Worm (Caenorhabditis elegans) whole organism, L3 larva: ENCODE results near the gene ctbp-1.

ENCODE experiments used
- R02D3.7 ChIP-seq: fragments of 150-350 bp; optimal IDR thresholded peaks from 2 replicates; lab custom pipeline; 2014; ENCODE audit warnings: missing biosample characterization, missing genetic modification characterization
- ZK546.5 ChIP-seq: sonication (generic microtip); optimal IDR thresholded peaks from 2 replicates; lab custom pipeline; 2017; ENCODE audit warnings: missing biosample characterization, missing genetic modification characterization
- ama-1 ChIP-seq: fragments of 150-350 bp; optimal IDR thresholded peaks from 2 replicates; lab custom pipeline; 2018
- ceh-16 ChIP-seq: sonication (generic microtip); optimal IDR thresholded peaks from 2 replicates; lab custom pipeline; 2017; ENCODE audit warnings: missing biosample characterization, missing genetic modification characterization
- ceh-28 ChIP-seq: fragments of 150-350 bp; optimal IDR thresholded peaks from 2 replicates; lab custom pipeline; 2014; ENCODE audit warnings: missing biosample characterization, missing genetic modification reagents, missing genetic modification characterization
- ceh-82 ChIP-seq: fragments of 150-350 bp; optimal IDR thresholded peaks from 2 replicates; lab custom pipeline; 2014; ENCODE audit warnings: missing biosample characterization, missing genetic modification characterization
- egl-5 ChIP-seq: fragments of 150-350 bp; optimal IDR thresholded peaks from 2 replicates; lab custom pipeline; 2017; ENCODE audit warnings: missing biosample characterization, missing genetic modification reagents, missing genetic modification characterization, inconsistent platforms
- elt-3 ChIP-seq, 3 experiments: fragments of 150-350 bp in 1 of 3; sonication (generic microtip) in 2 of 3; optimal IDR thresholded peaks; 2 replicates in 2 of 3; 4 replicates in 1 of 3; lab custom pipeline; 2014 to 2017; ENCODE audit warnings: missing biosample characterization in 3 of 3, missing genetic modification characterization in 3 of 3
- eor-1 ChIP-seq, 2 experiments: fragments of 150-350 bp; optimal IDR thresholded peaks; 2 replicates each; lab custom pipeline; 2014 to 2018; ENCODE audit warnings: missing biosample characterization in 2 of 2, missing genetic modification characterization in 2 of 2
- fos-1 ChIP-seq: fragments of 150-350 bp; optimal IDR thresholded peaks from 2 replicates; lab custom pipeline; 2014; ENCODE audit warnings: missing biosample characterization, missing genetic modification characterization
- hmg-11 ChIP-seq: sonication (generic microtip); optimal IDR thresholded peaks from 2 replicates; lab custom pipeline; 2016; ENCODE audit warnings: missing genetic modification characterization, missing compliant biosample characterization
- jun-1 ChIP-seq: fragments of 150-350 bp; optimal IDR thresholded peaks from 2 replicates; lab custom pipeline; 2014; ENCODE audit warnings: missing biosample characterization, missing genetic modification reagents, missing genetic modification characterization
- lin-15B ChIP-seq: fragments of 150-350 bp; optimal IDR thresholded peaks from 2 replicates; lab custom pipeline; 2014; ENCODE audit warnings: missing biosample characterization, missing genetic modification characterization
- lsy-12 ChIP-seq: sonication (generic microtip); optimal IDR thresholded peaks from 2 replicates; lab custom pipeline; 2016; ENCODE audit warnings: mild to moderate bottlenecking, missing genetic modification characterization, missing compliant biosample characterization
- mml-1 ChIP-seq: fragments of 150-350 bp; sonication (generic microtip); optimal IDR thresholded peaks from 3 replicates; lab custom pipeline; 2014; ENCODE audit warnings: missing biosample characterization, missing genetic modification characterization
- nhr-11 ChIP-seq: fragments of 150-350 bp; optimal IDR thresholded peaks from 2 replicates; lab custom pipeline; 2014; ENCODE audit warnings: missing biosample characterization, missing genetic modification characterization
- nhr-237 ChIP-seq: fragments of 150-350 bp; optimal IDR thresholded peaks from 2 replicates; lab custom pipeline; 2014; ENCODE audit warnings: missing biosample characterization, missing genetic modification characterization
- nhr-28 ChIP-seq: fragments of 150-350 bp; optimal IDR thresholded peaks from 2 replicates; lab custom pipeline; 2014; ENCODE audit warnings: missing biosample characterization, missing genetic modification characterization
- nhr-76 ChIP-seq: fragments of 150-350 bp; sonication (generic microtip); optimal IDR thresholded peaks from 5 replicates; lab custom pipeline; 2014; ENCODE audit warnings: missing biosample characterization, missing genetic modification characterization
- nhr-77 ChIP-seq: fragments of 150-350 bp; optimal IDR thresholded peaks from 2 replicates; lab custom pipeline; 2014; ENCODE audit warnings: missing biosample characterization, missing genetic modification characterization
- pha-4 ChIP-seq: fragments of 150-350 bp; optimal IDR thresholded peaks from 2 replicates; lab custom pipeline; 2014; ENCODE audit warnings: missing biosample characterization, missing genetic modification reagents, missing genetic modification characterization
- pqm-1 ChIP-seq: fragments of 150-350 bp; optimal IDR thresholded peaks from 2 replicates; lab custom pipeline; 2017; ENCODE audit warnings: missing biosample characterization, missing genetic modification characterization, inconsistent platforms
- sea-2 ChIP-seq: fragments of 150-350 bp; sonication (generic microtip); optimal IDR thresholded peaks from 4 replicates; lab custom pipeline; 2014; ENCODE audit warnings: missing biosample characterization, missing genetic modification reagents, missing genetic modification characterization
- skn-1 ChIP-seq: fragments of 150-350 bp; optimal IDR thresholded peaks from 2 replicates; lab custom pipeline; 2014; ENCODE audit warnings: missing biosample characterization, missing genetic modification characterization
- snpc-4 ChIP-seq: fragments of 150-350 bp; optimal IDR thresholded peaks from 2 replicates; lab custom pipeline; 2014; ENCODE audit warnings: missing biosample characterization, missing genetic modification characterization
- unc-39 ChIP-seq: sonication (generic microtip); optimal IDR thresholded peaks from 4 replicates; lab custom pipeline; 2017; ENCODE audit warnings: missing biosample characterization, missing genetic modification characterization
- zag-1 ChIP-seq: fragments of 150-350 bp; optimal IDR thresholded peaks from 2 replicates; lab custom pipeline; 2014; ENCODE audit warnings: missing biosample characterization, missing genetic modification characterization

The ctbp-1 gene

ce11 chrX:5904603-5905081 is 42.1 kb downstream of the ctbp-1 start, which contains the start of gene nlp-49:
Gene nlp-49, plus strand, starts transcription at chrX:5904653.
- TF ChIP-seq pqm-1 (tag; lab: Kevin White, UChicago), result no peak

- no peak for TF ChIP-seq nhr-11 (tag; lab: Kevin White, UChicago)
- TF ChIP-seq ceh-28 (tag; lab: Kevin White, UChicago), result no peak
- TF ChIP-seq fos-1 (tag; lab: Kevin White, UChicago), result no peak
- TF ChIP-seq sea-2, result no peak
Measured at ce11 chrX:5905764-5906163, 43.3 kb downstream of the ctbp-1 start.

ce11 chrX:5917284-5917683 is 54.8 kb downstream of the ctbp-1 start, which contains the start of gene Y23B4A.1:
Gene Y23B4A.1, minus strand, starts transcription at chrX:5917384.
- no peak for TF ChIP-seq nhr-11 (tag; lab: Kevin White, UChicago)
- TF ChIP-seq R02D3.7 (tag; lab: Kevin White, UChicago), result no peak
- no peak for TF ChIP-seq pha-4 (tag; lab: Kevin White, UChicago)
- TF ChIP-seq pqm-1 (tag; lab: Kevin White, UChicago), result no peak
- no peak for TF ChIP-seq jun-1
- no peak for TF ChIP-seq nhr-76 (tag; lab: Kevin White, UChicago)

ce11 chrX:5919097-5919496 is 56.6 kb downstream of the ctbp-1 start, which contains the start of gene capa-1:
Gene capa-1, plus strand, starts transcription at chrX:5919397.
- TF ChIP-seq zag-1 (tag; lab: Kevin White, UChicago) (no peak), nhr-237 (tag; lab: Kevin White, UChicago) (no peak), ceh-16 (no peak), ceh-82 (tag; lab: Kevin White, UChicago) (no peak), lin-15B (tag; lab: Kevin White, UChicago) (no peak), unc-39 (tag; lab: Kevin White, UChicago) (no peak), mml-1 (tag; lab: Kevin White, UChicago) (no peak), nhr-28 (tag; lab: Kevin White, UChicago) (no peak), snpc-4 (no peak), hmg-11 (tag; lab: Kevin White, UChicago) (no peak), ama-1 (no peak), nhr-77 (no peak), ceh-28 (tag; lab: Kevin White, UChicago) (no peak), lsy-12 (no peak), eor-1 (tag; optimal IDR thresholded peaks at IDR 0.05; lab: Kevin White, UChicago) (no peak), ZK546.5 (no peak), skn-1 (no peak), egl-5 (tag; lab: Kevin White, UChicago) (no peak), elt-3 (tag; optimal IDR thresholded peaks at IDR 0.05; lab: Kevin White, UChicago) (no peak)
